Fruit fly (Drosophila melanogaster) whole organism: Measurements from ENCODE around the gene Atu.

Experiments
- CG8478 ChIP-seq: fragments of >200 bp; optimal IDR thresholded peaks from 2 replicates; lab custom pipeline; 2018; ENCODE audit warnings: inconsistent platforms
- Dll ChIP-seq: fragments of >200 bp; optimal IDR thresholded peaks from 2 replicates; lab custom pipeline; 2017
- pan ChIP-seq: fragments of >200 bp; optimal IDR thresholded peaks from 2 replicates; lab custom pipeline; 2017
- usp ChIP-seq: fragments of >200 bp; optimal IDR thresholded peaks from 2 replicates; lab custom pipeline; 2017; ENCODE audit warnings: missing biosample characterization, missing genetic modification characterization, mixed read lengths

- no peak for TF ChIP-seq usp
- TF ChIP-seq pan (lab: Kevin White, UChicago), result no peak
- no peak for TF ChIP-seq CG8478 (lab: Kevin White, UChicago)
- TF ChIP-seq Dll, result no peak
Measured at dm6 chr3R:5568590-5568989, 44.6 kb upstream of the Atu start, which contains the start of the genes CG2931 and Rheb.
